Worm (Caenorhabditis elegans): Measurements from ENCODE around the gene cogc-6.

DNA sequence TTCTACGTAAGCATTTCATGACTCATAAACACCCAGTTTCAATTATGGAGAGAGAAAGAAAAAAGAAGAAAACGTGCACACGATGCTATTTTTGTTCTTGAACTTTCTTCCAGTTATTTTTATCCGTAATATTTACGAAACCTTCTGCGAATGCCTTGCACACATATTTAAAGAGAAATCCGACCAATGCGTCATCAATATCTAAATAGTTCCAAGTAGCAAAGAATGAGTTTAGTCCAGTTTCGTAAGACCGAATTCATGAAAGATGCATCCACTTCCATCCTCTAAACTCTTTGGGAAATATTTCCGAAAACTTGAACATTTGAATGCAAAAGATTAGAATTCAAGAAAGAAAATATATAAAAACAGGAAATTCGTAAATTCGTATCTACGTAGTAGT, 52.0 kb downstream of the cogc-6 start:
- no peak for TF ChIP-seq sma-3 (GFP tag; optimal IDR thresholded peaks at IDR 0.05)
- no peak for TF ChIP-seq unc-62 (GFP tag; optimal IDR thresholded peaks at IDR 0.05)
- TF ChIP-seq C34F6.9 (tag; optimal IDR thresholded peaks at IDR 0.05) = no peak
